Worm (Caenorhabditis elegans): ENCODE measurements around the gene mob-2.

ce11 chrX:13170804-13171203, 929 bp upstream of the mob-2 start:
- TF ChIP-seq nhr-237 (tag; optimal IDR thresholded peaks at IDR 0.05) (no peak), ces-1 (GFP tag; optimal IDR thresholded peaks at IDR 0.05) (peak; percentile 93), tbx-8 (GFP tag; optimal IDR thresholded peaks at IDR 0.05) (no peak), nhr-76 (tag; optimal IDR thresholded peaks at IDR 0.05) (no peak), unc-39 (tag; optimal IDR thresholded peaks at IDR 0.05) (no peak), drap-1 (GFP tag; optimal IDR thresholded peaks at IDR 0.05) (no peak), nhr-28 (tag; optimal IDR thresholded peaks at IDR 0.05) (no peak), ceh-39 (tag; optimal IDR thresholded peaks at IDR 0.05) (no peak), ztf-11 (tag; optimal IDR thresholded peaks at IDR 0.05) (no peak), lsy-2 (tag; optimal IDR thresholded peaks at IDR 0.05) (no peak), sptf-1 (tag; optimal IDR thresholded peaks at IDR 0.05) (no peak)

All from whole organism, mixed stage, embryonic.